Fruit fly (Drosophila melanogaster) S2 (cell line): ENCODE measurements around the gene Traf6.

Source experiments
- CG8478 ChIP-seq: fragments of >200 bp; optimal IDR thresholded peaks from 2 replicates; lab custom pipeline; 2018
- CTCF ChIP-seq, 2 experiments: fragments of >200 bp; optimal IDR thresholded peaks; 2 replicates each; lab custom pipeline; 2018

DNA sequence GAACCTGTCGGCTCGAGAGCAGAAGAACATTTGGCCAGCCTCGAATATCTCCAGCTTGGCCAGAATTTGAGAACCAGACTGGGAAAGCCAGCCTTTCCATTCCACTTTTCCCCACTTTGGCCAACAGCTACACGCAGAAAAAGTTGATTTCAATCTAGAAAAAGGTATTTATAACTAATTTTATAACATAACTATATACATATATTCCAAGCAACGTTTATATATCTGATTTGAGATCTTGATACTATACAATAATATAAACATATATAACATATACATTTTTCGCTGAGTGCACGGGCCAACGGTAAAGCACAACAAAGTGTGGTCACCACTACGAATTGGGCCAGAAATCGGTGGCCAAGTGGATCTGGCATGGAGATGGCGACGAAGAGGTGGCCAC is 6.3 kb upstream of the Traf6 start:
- TF ChIP-seq CTCF (optimal IDR thresholded peaks at IDR 0.05; lab: Kevin White, UChicago) (no peak), CG8478 (lab: Kevin White, UChicago) (no peak)
